Worm (Caenorhabditis elegans) whole organism, L1 larva: ENCODE measurements around the gene T23B12.5.

Experiments
- aha-1 ChIP-seq: fragments of 150-350 bp; optimal IDR thresholded peaks from 2 replicates; lab custom pipeline; 2014; ENCODE audit warnings: missing biosample characterization, missing genetic modification characterization
- alr-1 ChIP-seq: fragments of 200-800 bp; sonication (Bioruptor generic); optimal IDR thresholded peaks from 2 replicates; lab custom pipeline; 2018; ENCODE audit warnings: borderline replicate concordance, mild to moderate bottlenecking, missing genetic modification characterization, missing compliant biosample characterization
- blmp-1 ChIP-seq: fragments of 150-350 bp; optimal IDR thresholded peaks from 2 replicates; lab custom pipeline; 2014; ENCODE audit warnings: missing biosample characterization, missing genetic modification characterization
- ceh-8 ChIP-seq: fragments of 200-800 bp; sonication (Bioruptor generic); optimal IDR thresholded peaks from 2 replicates; lab custom pipeline; 2018; ENCODE audit warnings: mild to moderate bottlenecking, missing genetic modification characterization, moderate library complexity, missing compliant biosample characterization
- ceh-90 ChIP-seq: sonication (generic microtip); optimal IDR thresholded peaks from 2 replicates; lab custom pipeline; 2016; ENCODE audit warnings: missing genetic modification characterization, missing compliant biosample characterization
- dsc-1 ChIP-seq: sonication (generic microtip); optimal IDR thresholded peaks from 2 replicates; lab custom pipeline; 2016; ENCODE audit warnings: mild to moderate bottlenecking, missing genetic modification characterization, missing compliant biosample characterization
- elt-2 ChIP-seq: sonication (generic microtip); optimal IDR thresholded peaks from 2 replicates; lab custom pipeline; 2016; ENCODE audit warnings: missing genetic modification characterization, mild to moderate bottlenecking, inconsistent platforms, missing compliant biosample characterization, missing genetic modification reagents
- elt-3 ChIP-seq, 6 experiments: fragments of 150-350 bp in 1 of 6; sonication (generic microtip); optimal IDR thresholded peaks; 2 replicates each; lab custom pipeline; 2017 to 2018; ENCODE audit warnings: missing biosample characterization in 6 of 6, missing genetic modification characterization in 6 of 6, inconsistent platforms in 1 of 6
- fkh-10 ChIP-seq: sonication (generic microtip); optimal IDR thresholded peaks from 2 replicates; lab custom pipeline; 2017; ENCODE audit warnings: missing biosample characterization, missing genetic modification reagents, missing genetic modification characterization
- fkh-8 ChIP-seq: sonication (generic microtip); optimal IDR thresholded peaks from 2 replicates; lab custom pipeline; 2016; ENCODE audit warnings: mild to moderate bottlenecking, missing genetic modification characterization, missing compliant biosample characterization
- fos-1 ChIP-seq: fragments of 150-350 bp; optimal IDR thresholded peaks from 2 replicates; lab custom pipeline; 2014; ENCODE audit warnings: missing biosample characterization, missing genetic modification characterization
- hlh-4 ChIP-seq: sonication (generic microtip); optimal IDR thresholded peaks from 2 replicates; lab custom pipeline; 2016; ENCODE audit warnings: mild to moderate bottlenecking, missing genetic modification characterization, missing compliant biosample characterization
- isw-1 ChIP-seq: fragments of 200-800 bp; sonication (Bioruptor generic); IDR thresholded peaks from 2 replicates; pipeline ENCODE4 v1.3.6; 2022; ENCODE audit warnings: missing genetic modification characterization, missing compliant biosample characterization
- lin-14 ChIP-seq: fragments of 200-800 bp; sonication (Bioruptor generic); optimal IDR thresholded peaks from 2 replicates; lab custom pipeline; 2018; ENCODE audit warnings: mild to moderate bottlenecking, missing genetic modification characterization, moderate library complexity, missing compliant biosample characterization
- lin-35 ChIP-seq, 2 experiments: fragments of 150-350 bp; optimal IDR thresholded peaks; 2 replicates each; lab custom pipeline; 2014; ENCODE audit warnings: missing biosample characterization in 2 of 2, missing genetic modification characterization in 2 of 2, missing genetic modification reagents in 2 of 2
- lin-39 ChIP-seq: fragments of 150-350 bp; optimal IDR thresholded peaks from 2 replicates; lab custom pipeline; 2014; ENCODE audit warnings: missing biosample characterization, missing genetic modification reagents, missing genetic modification characterization
- lsy-2 ChIP-seq, 2 experiments: fragments of 150-350 bp; optimal IDR thresholded peaks; 2 replicates each; lab custom pipeline; 2014; ENCODE audit warnings: missing biosample characterization in 2 of 2, missing genetic modification characterization in 2 of 2
- mab-9 ChIP-seq: fragments of 200-800 bp; sonication (Bioruptor generic); IDR thresholded peaks from 2 replicates; pipeline ENCODE4 v1.3.6; 2022; ENCODE audit warnings: missing genetic modification reagents, missing genetic modification characterization, missing compliant biosample characterization
- mdl-1 ChIP-seq, 2 experiments: fragments of 150-350 bp; optimal IDR thresholded peaks; 2 replicates each; lab custom pipeline; 2014 to 2017; ENCODE audit warnings: missing biosample characterization in 2 of 2, missing genetic modification characterization in 2 of 2, inconsistent platforms in 1 of 2
- mep-1 ChIP-seq: fragments of 150-350 bp; optimal IDR thresholded peaks from 2 replicates; lab custom pipeline; 2014; ENCODE audit warnings: missing biosample characterization, missing genetic modification characterization
- nhr-12 ChIP-seq: sonication (generic microtip); optimal IDR thresholded peaks from 2 replicates; lab custom pipeline; 2017; ENCODE audit warnings: missing biosample characterization, missing genetic modification characterization
- nhr-20 ChIP-seq: sonication (generic microtip); optimal IDR thresholded peaks from 2 replicates; lab custom pipeline; 2016; ENCODE audit warnings: mild to moderate bottlenecking, missing genetic modification characterization, missing compliant biosample characterization
- nhr-28 ChIP-seq: fragments of 150-350 bp; optimal IDR thresholded peaks from 2 replicates; lab custom pipeline; 2014; ENCODE audit warnings: missing biosample characterization, missing genetic modification characterization
- nhr-71 ChIP-seq: sonication (generic microtip); optimal IDR thresholded peaks from 2 replicates; lab custom pipeline; 2016; ENCODE audit warnings: mild to moderate bottlenecking, missing genetic modification characterization, moderate library complexity, missing compliant biosample characterization
- nhr-77 ChIP-seq: fragments of 150-350 bp; optimal IDR thresholded peaks from 2 replicates; lab custom pipeline; 2014; ENCODE audit warnings: missing biosample characterization, missing genetic modification characterization
- nhr-85 ChIP-seq: sonication (generic microtip); peaks from one replicate; lab custom pipeline; 2016; ENCODE audit warnings: missing genetic modification characterization, inconsistent platforms, missing compliant biosample characterization
- nhr-90 ChIP-seq: sonication (generic microtip); optimal IDR thresholded peaks from 2 replicates; lab custom pipeline; 2016; ENCODE audit warnings: mild to moderate bottlenecking, missing genetic modification characterization, missing compliant biosample characterization; ENCODE audit not compliant: poor library complexity
- pag-3 ChIP-seq: sonication (generic microtip); optimal IDR thresholded peaks from 2 replicates; lab custom pipeline; 2017; ENCODE audit warnings: missing genetic modification characterization, mild to moderate bottlenecking, missing compliant biosample characterization, antibody characterized with exemption, borderline replicate concordance; ENCODE audit not compliant: insufficient read depth
- pax-3 ChIP-seq: fragments of 200-800 bp; sonication (Bioruptor generic); optimal IDR thresholded peaks from 2 replicates; lab custom pipeline; 2018; ENCODE audit warnings: mild to moderate bottlenecking, missing genetic modification characterization, moderate library complexity, missing compliant biosample characterization
- rnt-1 ChIP-seq: sonication (generic microtip); optimal IDR thresholded peaks from 2 replicates; lab custom pipeline; 2016; ENCODE audit warnings: mild to moderate bottlenecking, missing genetic modification characterization, moderate library complexity, missing compliant biosample characterization
- snu-23 ChIP-seq: sonication (generic microtip); optimal IDR thresholded peaks from 2 replicates; lab custom pipeline; 2016; ENCODE audit warnings: missing genetic modification characterization, missing compliant biosample characterization
- unc-30 ChIP-seq: sonication (generic microtip); optimal IDR thresholded peaks from 2 replicates; lab custom pipeline; 2017; ENCODE audit warnings: missing biosample characterization, missing genetic modification characterization
- zag-1 ChIP-seq: fragments of 150-350 bp; optimal IDR thresholded peaks from 2 replicates; lab custom pipeline; 2014; ENCODE audit warnings: missing biosample characterization, missing genetic modification characterization
- zip-4 ChIP-seq: fragments of 200-800 bp; sonication (Bioruptor generic); optimal IDR thresholded peaks from 2 replicates; lab custom pipeline; 2018; ENCODE audit warnings: mild to moderate bottlenecking, missing genetic modification characterization, moderate library complexity, missing compliant biosample characterization
- ztf-11 ChIP-seq, 2 experiments: sonication (generic microtip); optimal IDR thresholded peaks; 2 replicates each; lab custom pipeline; 2016 to 2017; ENCODE audit warnings: missing genetic modification characterization in 2 of 2, missing biosample characterization in 1 of 2, missing compliant biosample characterization in 1 of 2

Gene T23B12.5

ce11 chrV:8444357-8444856 lies 3.4 kb downstream of the T23B12.5 start, which contains the start of gene lmd-3:
Gene lmd-3, minus strand, starts transcription at chrV:8444806.
- TF ChIP-seq fkh-8 (tag; lab: Kevin White, UChicago) (peak; percentile 67), nhr-20 (tag; lab: Kevin White, UChicago) (no peak), blmp-1 (no peak), dsc-1 (tag; lab: Kevin White, UChicago) (peak; percentile 20), ztf-11 (tag; optimal IDR thresholded peaks at IDR 0.05; lab: Kevin White, UChicago) (no peak), mdl-1 (tag; optimal IDR thresholded peaks at IDR 0.05; lab: Kevin White, UChicago) (no peak), lin-14 (GFP tag; lab: Kevin White, UChicago) (peak; percentile 28)

- TF ChIP-seq lin-14 (GFP tag; lab: Kevin White, UChicago) (peak; percentile 64), nhr-28 (tag; lab: Kevin White, UChicago) (no peak), zag-1 (tag; lab: Kevin White, UChicago) (no peak), mab-9 (0 out of 2 replicates have a peak, but pooled peaks have one; percentile 26), unc-30 (no peak), nhr-90 (tag; lab: Kevin White, UChicago) (no peak), zip-4 (GFP tag; lab: Kevin White, UChicago) (no peak)
Measured at ce11 chrV:8437358-8437757, 10.5 kb downstream of the T23B12.5 start.

- TF ChIP-seq isw-1 (GFP tag; lab: Robert Waterston, UW), result no peak
- no peak for TF ChIP-seq fos-1
- no peak for TF ChIP-seq unc-30
- TF ChIP-seq dsc-1 (tag; lab: Kevin White, UChicago), result peak; percentile 23
- peak; percentile 1 for TF ChIP-seq mep-1 (tag; lab: Kevin White, UChicago)
- TF ChIP-seq pag-3 (tag; lab: Kevin White, UChicago), result no peak
- peak; percentile 43 for TF ChIP-seq lin-14 (GFP tag; lab: Kevin White, UChicago)
- peak; percentile 6 for TF ChIP-seq rnt-1 (tag; lab: Kevin White, UChicago)
- no peak for TF ChIP-seq lin-35 (GFP tag; optimal IDR thresholded peaks at IDR 0.05; lab: Kevin White, UChicago)
- TF ChIP-seq nhr-12, result no peak
- TF ChIP-seq nhr-77 (tag; lab: Kevin White, UChicago), result no peak
- TF ChIP-seq alr-1, result no peak
- peak; percentile 2 for TF ChIP-seq fkh-10 (GFP tag; lab: Kevin White, UChicago)
Measured at ce11 chrV:8435292-8435691, 12.5 kb downstream of the T23B12.5 start.

- TF ChIP-seq pag-3 (tag; lab: Kevin White, UChicago) (peak; percentile 52), lin-14 (GFP tag; lab: Kevin White, UChicago) (peak; percentile 78), blmp-1 (peak; percentile 69), ceh-90 (tag; lab: Kevin White, UChicago) (no peak), elt-2 (tag; lab: Kevin White, UChicago) (peak; percentile 66), ceh-8 (GFP tag; lab: Kevin White, UChicago) (no peak), aha-1 (no peak), unc-30 (no peak), hlh-4 (tag; lab: Kevin White, UChicago) (no peak), mab-9 (no peak), snu-23 (peak; percentile 26), nhr-71 (tag; lab: Kevin White, UChicago) (peak; percentile 20), lin-35 (GFP tag; optimal IDR thresholded peaks at IDR 0.05; lab: Kevin White, UChicago) (peak in 1 of 2 experiments; percentile 36), elt-3 (tag; optimal IDR thresholded peaks at IDR 0.05; lab: Kevin White, UChicago) (peak in 1 of 6 experiments; percentile 41), nhr-85 (tag; lab: Kevin White, UChicago) (peak; percentile 6), pax-3 (no peak), mep-1 (tag; lab: Kevin White, UChicago) (peak; percentile 42), lin-39 (tag; lab: Kevin White, UChicago) (no peak), nhr-20 (tag; lab: Kevin White, UChicago) (peak; percentile 32), ztf-11 (tag; optimal IDR thresholded peaks at IDR 0.05; lab: Kevin White, UChicago) (no peak), lsy-2 (tag; optimal IDR thresholded peaks at IDR 0.05; lab: Kevin White, UChicago) (no peak)
Measured at ce11 chrV:8434400-8434827, 13.4 kb downstream of the T23B12.5 start.
